Worm (Caenorhabditis elegans): ENCODE results near the gene such-1.

such-1 gene

DNA sequence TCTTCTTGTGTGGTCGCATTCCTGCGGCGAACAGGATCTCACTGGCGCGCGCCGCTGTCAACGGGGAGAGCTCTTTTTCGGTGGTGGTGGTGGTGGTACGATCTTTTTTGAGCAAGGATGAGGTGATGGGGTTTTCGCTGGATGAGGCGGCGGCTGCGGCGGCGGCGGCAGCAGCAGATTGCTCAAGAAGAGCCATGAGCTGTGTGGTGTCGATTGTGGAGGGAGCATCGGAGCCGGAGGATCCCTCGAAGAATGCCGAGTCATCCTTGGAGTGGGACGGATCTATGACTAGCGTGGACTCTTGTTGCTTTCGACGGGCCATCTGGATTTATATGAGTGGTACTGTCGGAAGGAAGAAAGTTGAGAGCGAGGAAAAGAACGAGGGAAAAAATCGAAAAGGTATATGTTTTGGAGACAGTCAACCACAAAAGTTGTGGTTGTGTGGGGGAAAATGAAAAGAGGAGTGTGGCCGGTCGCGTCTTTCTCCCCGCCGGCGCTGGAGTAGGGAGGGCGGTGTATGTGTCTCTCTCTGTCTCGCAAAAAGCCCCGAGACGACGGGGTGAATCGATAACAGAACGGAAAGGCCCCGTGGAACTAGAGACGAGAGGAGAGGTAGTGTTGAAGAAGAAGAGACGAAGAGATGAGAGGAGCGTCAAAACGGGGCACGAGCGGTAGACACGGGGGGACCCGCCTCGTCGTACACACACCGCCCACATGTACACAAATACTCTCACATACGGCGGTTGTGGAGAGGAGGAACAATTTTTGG lies 57.0 kb downstream of the such-1 start:
- TF ChIP-seq klf-2 (GFP tag; conservative IDR thresholded peaks at IDR 0.05) (no peak), ztf-29 (GFP tag; IDR thresholded peaks at IDR 0.05) (no peak), ref-1 (GFP tag; conservative IDR thresholded peaks at IDR 0.05) (no peak), flt-1 (GFP tag; IDR thresholded peaks at IDR 0.05) (no peak), ztf-23 (GFP tag; IDR thresholded peaks at IDR 0.05) (0 out of 2 replicates have a peak, but pooled peaks have one; percentile 7), T22C8.4 (GFP tag; IDR thresholded peaks at IDR 0.05) (peak; percentile 77)

DNA sequence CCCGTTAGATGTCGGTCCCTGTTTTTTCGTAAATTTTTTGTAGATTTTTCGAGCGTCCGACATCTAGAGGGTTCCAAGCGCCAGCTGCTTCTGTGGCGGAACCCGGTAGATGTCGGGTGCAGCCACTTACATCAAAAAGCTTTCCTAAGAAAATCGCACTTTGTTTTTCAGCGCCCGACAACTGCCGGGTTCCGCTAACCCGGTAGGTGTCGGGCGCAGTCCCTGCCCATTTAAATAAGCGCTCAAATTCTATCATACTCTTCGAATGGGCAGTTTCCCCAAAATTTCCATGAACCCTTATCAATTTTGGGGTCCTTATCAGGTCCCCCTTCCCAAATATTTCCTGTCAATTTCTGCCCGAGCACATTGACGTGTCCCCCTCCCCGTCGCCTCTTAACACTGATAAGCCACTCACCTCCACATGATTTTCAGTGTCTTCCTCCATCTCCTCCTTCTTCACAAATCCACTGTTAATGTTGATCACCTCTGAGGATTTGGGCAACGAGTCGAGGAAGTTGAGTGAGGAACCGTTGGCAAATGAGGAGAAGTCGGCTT lies 58.1 kb downstream of the such-1 start:
- TF ChIP-seq med-1 (GFP tag; optimal IDR thresholded peaks at IDR 0.05; ENCODE audit: insufficient read depth) (no peak), cog-1 (tag; optimal IDR thresholded peaks at IDR 0.05) (no peak), klf-2 (GFP tag; conservative IDR thresholded peaks at IDR 0.05) (no peak), T22C8.4 (GFP tag; IDR thresholded peaks at IDR 0.05) (no peak), ref-1 (GFP tag; conservative IDR thresholded peaks at IDR 0.05) (no peak), ztf-23 (GFP tag; IDR thresholded peaks at IDR 0.05) (no peak), flt-1 (GFP tag; IDR thresholded peaks at IDR 0.05) (no peak), ztf-29 (GFP tag; IDR thresholded peaks at IDR 0.05) (no peak), tab-1 (GFP tag; IDR thresholded peaks at IDR 0.05) (no peak)

DNA sequence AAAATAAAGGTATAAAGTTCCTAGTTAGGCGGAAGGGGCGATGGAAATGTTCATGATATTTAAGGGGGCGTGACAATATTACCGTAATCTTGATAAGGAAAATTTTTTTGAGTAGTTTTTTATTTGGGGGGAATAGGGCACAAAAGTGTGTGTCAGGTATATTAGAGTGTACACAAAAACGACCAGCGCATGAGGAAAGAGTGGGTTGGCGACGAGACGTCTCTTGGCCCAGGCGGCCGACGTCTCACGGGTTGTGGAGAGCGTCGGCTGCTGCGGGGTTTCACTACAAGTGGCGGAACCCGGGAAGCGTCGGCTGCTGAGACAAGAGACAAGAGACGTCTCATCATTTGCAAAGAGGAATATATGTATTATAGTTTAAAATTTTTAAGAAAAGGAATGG lies 59.8 kb downstream of the such-1 start:
- TF ChIP-seq flt-1 (GFP tag; IDR thresholded peaks at IDR 0.05): peak; percentile 44; the same call in 1 of the 2 replicates
- 0 out of 2 replicates have a peak, but pooled peaks have one; percentile 10 for TF ChIP-seq klf-2 (GFP tag; conservative IDR thresholded peaks at IDR 0.05)
- 0 out of 2 replicates have a peak, but pooled peaks have one; percentile 20 for TF ChIP-seq ztf-23 (GFP tag; IDR thresholded peaks at IDR 0.05)
- TF ChIP-seq ztf-29 (GFP tag; IDR thresholded peaks at IDR 0.05): no peak
